Fruit fly (Drosophila melanogaster) whole organism, embryonic: ENCODE results near the gene CG10984.
A peak's percentile ranks its signal among the peaks of the same experiment; 100 is the strongest.

Experiments
- CG33557 ChIP-seq: fragments of 200-800 bp; sonication (Bioruptor generic); optimal IDR thresholded peaks from 2 replicates; lab custom pipeline; 2019; ENCODE audit warnings: missing biosample characterization, mild to moderate bottlenecking, missing genetic modification characterization, moderate library complexity
- NC2β ChIP-seq: fragments of 200-800 bp; sonication (Bioruptor generic); optimal IDR thresholded peaks from 2 replicates; lab custom pipeline; 2016; ENCODE audit warnings: missing biosample characterization, missing genetic modification characterization

DNA sequence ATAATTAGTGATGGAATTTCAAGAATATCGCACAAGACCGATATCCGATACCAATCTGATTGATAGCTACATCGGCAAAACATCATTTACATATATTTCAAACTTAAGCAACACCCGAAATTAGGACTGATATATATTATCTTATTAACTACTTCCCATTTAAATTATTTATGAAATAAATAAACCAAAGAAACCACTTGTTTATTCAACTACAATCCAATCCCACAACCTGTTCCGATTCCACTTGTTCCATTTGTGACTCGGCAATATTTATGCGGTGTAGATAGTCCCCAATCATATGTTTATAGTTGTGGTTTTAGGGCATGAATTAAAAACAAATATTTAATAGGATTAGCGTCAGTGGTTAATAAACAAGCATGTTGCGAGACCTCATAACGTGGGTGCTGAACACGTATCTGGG lies 4.9 kb downstream of the CG10984 start, which contains the start of the genes CG10973 and Vps13D:
- TF ChIP-seq CG33557, result no peak
- TF ChIP-seq NC2β (GFP tag; lab: Kevin White, UChicago), result peak; percentile 18
